Worm (Caenorhabditis elegans) whole organism, L2 larva: ENCODE results near the gene T27E4.7.

ENCODE experiments used
- R02D3.7 ChIP-seq: fragments of 150-350 bp; optimal IDR thresholded peaks from 2 replicates; lab custom pipeline; 2014; ENCODE audit warnings: missing biosample characterization, missing genetic modification characterization
- Y55F3AM.14 ChIP-seq: fragments of 200-800 bp; sonication (Bioruptor generic); optimal IDR thresholded peaks from 2 replicates; lab custom pipeline; 2018; ENCODE audit warnings: mild to moderate bottlenecking, missing genetic modification characterization, missing compliant biosample characterization
- ZK546.5 ChIP-seq: sonication (generic microtip); optimal IDR thresholded peaks from 2 replicates; lab custom pipeline; 2017; ENCODE audit warnings: missing biosample characterization, missing genetic modification characterization
- aly-2 ChIP-seq: fragments of 150-350 bp; optimal IDR thresholded peaks from 2 replicates; lab custom pipeline; 2014; ENCODE audit warnings: missing biosample characterization, missing genetic modification characterization
- ama-1 ChIP-seq: fragments of 150-350 bp; optimal IDR thresholded peaks from 2 replicates; lab custom pipeline; 2018; ENCODE audit warnings: inconsistent platforms
- blmp-1 ChIP-seq: sonication (generic microtip); optimal IDR thresholded peaks from 2 replicates; lab custom pipeline; 2017; ENCODE audit warnings: missing genetic modification characterization, mild to moderate bottlenecking, missing compliant biosample characterization, antibody characterized with exemption, moderate library complexity; ENCODE audit not compliant: insufficient read depth
- ceh-16 ChIP-seq: fragments of 150-350 bp; optimal IDR thresholded peaks from 2 replicates; lab custom pipeline; 2014; ENCODE audit warnings: missing biosample characterization, missing genetic modification characterization
- ceh-82 ChIP-seq: fragments of 150-350 bp; optimal IDR thresholded peaks from 2 replicates; lab custom pipeline; 2014; ENCODE audit warnings: missing biosample characterization, missing genetic modification characterization
- dmd-4 ChIP-seq: sonication (generic microtip); optimal IDR thresholded peaks from 2 replicates; lab custom pipeline; 2017; ENCODE audit warnings: missing biosample characterization, missing genetic modification characterization
- elt-1 ChIP-seq: fragments of 150-350 bp; optimal IDR thresholded peaks from 2 replicates; lab custom pipeline; 2014; ENCODE audit warnings: missing biosample characterization, missing genetic modification characterization
- elt-3 ChIP-seq: sonication (generic microtip); optimal IDR thresholded peaks from 2 replicates; lab custom pipeline; 2017; ENCODE audit warnings: missing biosample characterization, missing genetic modification characterization
- fos-1 ChIP-seq: fragments of 150-350 bp; optimal IDR thresholded peaks from 2 replicates; lab custom pipeline; 2014; ENCODE audit warnings: missing biosample characterization, missing genetic modification characterization
- gmeb-1 ChIP-seq: fragments of 150-350 bp; optimal IDR thresholded peaks from 2 replicates; lab custom pipeline; 2014; ENCODE audit warnings: missing biosample characterization, missing genetic modification characterization
- lin-11 ChIP-seq: fragments of 150-350 bp; sonication (generic microtip); optimal IDR thresholded peaks from 2 replicates; lab custom pipeline; 2014; ENCODE audit warnings: missing biosample characterization, missing genetic modification characterization, inconsistent platforms, mixed read lengths
- lin-39 ChIP-seq: fragments of 150-350 bp; optimal IDR thresholded peaks from 2 replicates; lab custom pipeline; 2014; ENCODE audit warnings: missing biosample characterization, missing genetic modification reagents, missing genetic modification characterization
- mbf-1 ChIP-seq: sonication (generic microtip); optimal IDR thresholded peaks from 2 replicates; lab custom pipeline; 2017; ENCODE audit warnings: missing biosample characterization, missing genetic modification characterization
- nhr-129 ChIP-seq: fragments of 150-350 bp; optimal IDR thresholded peaks from 2 replicates; lab custom pipeline; 2014; ENCODE audit warnings: missing biosample characterization, missing genetic modification characterization
- nhr-23 ChIP-seq: fragments of 150-350 bp; optimal IDR thresholded peaks from 2 replicates; lab custom pipeline; 2014; ENCODE audit warnings: missing biosample characterization, missing genetic modification reagents, missing genetic modification characterization
- nhr-237 ChIP-seq: fragments of 150-350 bp; optimal IDR thresholded peaks from 2 replicates; lab custom pipeline; 2014; ENCODE audit warnings: missing biosample characterization, missing genetic modification characterization
- nhr-6 ChIP-seq: fragments of 150-350 bp; optimal IDR thresholded peaks from 2 replicates; lab custom pipeline; 2014; ENCODE audit warnings: missing biosample characterization, missing genetic modification characterization
- peb-1 ChIP-seq: fragments of 150-350 bp; optimal IDR thresholded peaks from 2 replicates; lab custom pipeline; 2014; ENCODE audit warnings: missing biosample characterization, missing genetic modification characterization
- sem-4 ChIP-seq: fragments of 150-350 bp; optimal IDR thresholded peaks from 2 replicates; lab custom pipeline; 2014; ENCODE audit warnings: missing biosample characterization, missing genetic modification reagents, missing genetic modification characterization
- sma-3 ChIP-seq: sonication (generic microtip); optimal IDR thresholded peaks from 2 replicates; lab custom pipeline; 2016; ENCODE audit warnings: missing genetic modification reagents, missing genetic modification characterization, missing compliant biosample characterization
- sma-9 ChIP-seq, 2 experiments: fragments of 150-350 bp in 1 of 2; sonication (generic microtip) in 1 of 2; optimal IDR thresholded peaks; 2 replicates each; lab custom pipeline; 2014 to 2016; ENCODE audit warnings: missing genetic modification characterization in 2 of 2, mild to moderate bottlenecking in 1 of 2, missing biosample characterization in 1 of 2, missing compliant biosample characterization in 1 of 2, missing genetic modification reagents in 1 of 2, moderate library complexity in 1 of 2
- snpc-4 ChIP-seq: fragments of 150-350 bp; optimal IDR thresholded peaks from 2 replicates; lab custom pipeline; 2014; ENCODE audit warnings: missing biosample characterization, missing genetic modification characterization
- unc-39 ChIP-seq: fragments of 150-350 bp; optimal IDR thresholded peaks from 2 replicates; lab custom pipeline; 2014; ENCODE audit warnings: missing biosample characterization, missing genetic modification characterization
- unc-55 ChIP-seq: fragments of 150-350 bp; sonication (generic microtip); optimal IDR thresholded peaks from 3 replicates; lab custom pipeline; 2014; ENCODE audit warnings: missing biosample characterization, missing genetic modification reagents, missing genetic modification characterization
- unc-62 ChIP-seq: fragments of 150-350 bp; optimal IDR thresholded peaks from 2 replicates; lab custom pipeline; 2014; ENCODE audit warnings: missing biosample characterization, missing genetic modification reagents, missing genetic modification characterization
- zag-1 ChIP-seq: fragments of 150-350 bp; optimal IDR thresholded peaks from 2 replicates; lab custom pipeline; 2014; ENCODE audit warnings: missing biosample characterization, missing genetic modification characterization
- ztf-1 ChIP-seq: fragments of 200-800 bp; sonication (Bioruptor generic); conservative IDR thresholded peaks from 2 replicates; pipeline ENCODE4 v1.3.6; 2022; ENCODE audit warnings: missing genetic modification characterization, missing compliant biosample characterization
- ztf-11 ChIP-seq: sonication (generic microtip); optimal IDR thresholded peaks from 2 replicates; lab custom pipeline; 2017; ENCODE audit warnings: missing biosample characterization, missing genetic modification characterization
- ztf-4 ChIP-seq: fragments of 150-350 bp; optimal IDR thresholded peaks from 2 replicates; lab custom pipeline; 2014; ENCODE audit warnings: missing biosample characterization, missing genetic modification characterization

Gene T27E4.7

ce11 chrV:9076273-9076672 lies at the start of gene T27E4.7:
TSS of gene T27E4.7 (minus strand) at chrV:9076322.
- TF ChIP-seq nhr-237: no peak
- TF ChIP-seq unc-55 (GFP tag; lab: Kevin White, UChicago): no peak
- no peak for TF ChIP-seq ceh-82 (tag; lab: Kevin White, UChicago)
- TF ChIP-seq ztf-4 (tag; lab: Kevin White, UChicago): no peak
- TF ChIP-seq elt-3: no peak
- no peak for TF ChIP-seq zag-1 (tag; lab: Kevin White, UChicago)
- TF ChIP-seq unc-62 (GFP tag; lab: Kevin White, UChicago): no peak
- no peak for TF ChIP-seq ama-1 (lab: Kevin White, UChicago)
- no peak for TF ChIP-seq dmd-4 (tag; lab: Kevin White, UChicago)
- no peak for TF ChIP-seq unc-39 (tag; lab: Kevin White, UChicago)
- no peak for TF ChIP-seq nhr-6
- no peak for TF ChIP-seq ZK546.5 (tag; lab: Kevin White, UChicago)

ce11 chrV:9125345-9125744 lies 49.2 kb upstream of the T27E4.7 start, which contains the start of gene F21C10.5:
TSS of gene F21C10.5 (plus strand) at chrV:9125645.
- TF ChIP-seq ztf-11 (tag; lab: Kevin White, UChicago): no peak
- no peak for TF ChIP-seq ama-1 (lab: Kevin White, UChicago)
- TF ChIP-seq blmp-1 (tag; lab: Kevin White, UChicago): no peak
- TF ChIP-seq Y55F3AM.14 (GFP tag; lab: Kevin White, UChicago): no peak
- TF ChIP-seq snpc-4 (tag; lab: Kevin White, UChicago): no peak
- no peak for TF ChIP-seq gmeb-1 (tag; lab: Kevin White, UChicago)
- TF ChIP-seq nhr-23: no peak
- TF ChIP-seq lin-39: no peak
- no peak for TF ChIP-seq elt-1 (tag; lab: Kevin White, UChicago)
- no peak for TF ChIP-seq mbf-1 (tag; lab: Kevin White, UChicago)
- no peak for TF ChIP-seq ZK546.5 (tag; lab: Kevin White, UChicago)
- TF ChIP-seq sem-4: no peak
- TF ChIP-seq, all 48 proteins: peak for 0

ce11 chrV:9124180-9124579 lies 48.1 kb upstream of the T27E4.7 start, which contains the start of gene F21C10.6:
TSS of gene F21C10.6 (plus strand) at chrV:9124480.
- TF ChIP-seq sma-9 (GFP tag; optimal IDR thresholded peaks at IDR 0.05; lab: Kevin White, UChicago) (no peak), sma-9 (tag; optimal IDR thresholded peaks at IDR 0.05; lab: Kevin White, UChicago) (no peak)

ce11 chrV:9123186-9123585 lies 47.1 kb upstream of the T27E4.7 start, which contains the start of gene F21C10.11:
TSS of gene F21C10.11 (plus strand) at chrV:9123486.
- TF ChIP-seq fos-1 (no peak), unc-55 (GFP tag; lab: Kevin White, UChicago) (no peak), lin-11 (tag; lab: Kevin White, UChicago) (no peak), nhr-23 (no peak)

- TF ChIP-seq peb-1 (tag; lab: Kevin White, UChicago) (no peak), unc-55 (GFP tag; lab: Kevin White, UChicago) (no peak), nhr-129 (no peak), zag-1 (tag; lab: Kevin White, UChicago) (no peak), blmp-1 (tag; lab: Kevin White, UChicago) (no peak), ama-1 (lab: Kevin White, UChicago) (no peak), lin-11 (tag; lab: Kevin White, UChicago) (no peak), R02D3.7 (tag; lab: Kevin White, UChicago) (no peak)
Observed at ce11 chrV:9122004-9122403, 45.9 kb upstream of the T27E4.7 start, which contains the start of gene F21C10.13. TSS of gene F21C10.13 (plus strand) at chrV:9122304.

- TF ChIP-seq fos-1 (no peak), nhr-6 (no peak), Y55F3AM.14 (GFP tag; lab: Kevin White, UChicago) (no peak), sma-3 (GFP tag; lab: Kevin White, UChicago) (no peak), lin-39 (no peak), ztf-1 (GFP tag; lab: Robert Waterston, UW) (no peak), aly-2 (tag; lab: Kevin White, UChicago) (no peak), R02D3.7 (tag; lab: Kevin White, UChicago) (no peak), elt-1 (tag; lab: Kevin White, UChicago) (no peak), ztf-11 (tag; lab: Kevin White, UChicago) (no peak), ceh-16 (tag; lab: Kevin White, UChicago) (no peak)
Observed at ce11 chrV:9112467-9112866, 36.3 kb upstream of the T27E4.7 start, which contains the start of gene F21C10.7. TSS of gene F21C10.7 (plus strand) at chrV:9112767.
